Fruit fly (Drosophila melanogaster) whole organism, embryonic: ENCODE measurements around the gene Amacr.
A peak's percentile ranks its signal among the peaks of the same experiment; 100 is the strongest.

Experiments
- Atf6 ChIP-seq: fragments of 200-800 bp; sonication (Bioruptor generic); IDR thresholded peaks from 2 replicates; pipeline ENCODE4 v1.3.6; 2022; ENCODE audit warnings: missing biosample characterization, missing genetic modification characterization
- Awh ChIP-seq: fragments of 200-800 bp; sonication (Bioruptor generic); IDR thresholded peaks from 2 replicates; pipeline ENCODE4, ENCODE4 v1.3.6; 2022; ENCODE audit warnings: missing biosample characterization, missing genetic modification characterization
- CG10147 ChIP-seq: fragments of 200-800 bp; sonication (Bioruptor generic); optimal IDR thresholded peaks from 2 replicates; lab custom pipeline; 2019; ENCODE audit warnings: missing biosample characterization, mild to moderate bottlenecking, missing genetic modification characterization, moderate library complexity
- CG10543 ChIP-seq: fragments of 200-800 bp; sonication (Bioruptor generic); optimal IDR thresholded peaks from 3 replicates; lab custom pipeline; 2017; ENCODE audit warnings: missing biosample characterization, mild to moderate bottlenecking, missing genetic modification characterization, moderate library complexity
- CG12299 ChIP-seq: fragments of 200-800 bp; sonication (Bioruptor generic); optimal IDR thresholded peaks from 2 replicates; lab custom pipeline; 2018; ENCODE audit warnings: missing biosample characterization, mild to moderate bottlenecking, missing genetic modification characterization
- CG13287 ChIP-seq: fragments of 200-800 bp; sonication (Bioruptor generic); IDR thresholded peaks from 2 replicates; pipeline ENCODE4 v1.3.6; 2022; ENCODE audit warnings: missing biosample characterization, missing genetic modification characterization; ENCODE audit not compliant: partially characterized antibody
- CG13894 ChIP-seq: fragments of 200-800 bp; sonication (Bioruptor generic); optimal IDR thresholded peaks from 3 replicates; lab custom pipeline; 2018; ENCODE audit warnings: missing biosample characterization, mild to moderate bottlenecking, missing genetic modification characterization, moderate library complexity
- CG15269 ChIP-seq: fragments of 200-800 bp; sonication (Bioruptor generic); optimal IDR thresholded peaks from 2 replicates; lab custom pipeline; 2018; ENCODE audit warnings: missing biosample characterization, mild to moderate bottlenecking, missing genetic modification characterization, moderate library complexity
- CG15479 ChIP-seq: fragments of 200-800 bp; sonication (Bioruptor generic); optimal IDR thresholded peaks from 3 replicates; lab custom pipeline; 2019; ENCODE audit warnings: missing biosample characterization, mild to moderate bottlenecking, missing genetic modification characterization, moderate library complexity
- CG16779 ChIP-seq: fragments of 200-800 bp; sonication (Bioruptor generic); IDR thresholded peaks from 2 replicates; pipeline ENCODE4 v1.3.6; 2022; ENCODE audit warnings: missing biosample characterization, missing genetic modification characterization
- CG1792 ChIP-seq: fragments of 200-800 bp; sonication (Bioruptor generic); optimal IDR thresholded peaks from 2 replicates; lab custom pipeline; 2016; ENCODE audit warnings: missing biosample characterization, missing genetic modification characterization
- CG1832 ChIP-seq: fragments of 200-800 bp; sonication (Bioruptor generic); optimal IDR thresholded peaks from 2 replicates; lab custom pipeline; 2017; ENCODE audit warnings: missing biosample characterization, mild to moderate bottlenecking, missing genetic modification characterization, inconsistent platforms
- CG18599 ChIP-seq: fragments of 200-800 bp; sonication (Bioruptor generic); optimal IDR thresholded peaks from 3 replicates; lab custom pipeline; 2017; ENCODE audit warnings: missing biosample characterization, missing genetic modification characterization, mild to moderate bottlenecking, moderate library complexity, missing genetic modification reagents
- CG2712 ChIP-seq: fragments of 200-800 bp; optimal IDR thresholded peaks from 3 replicates; lab custom pipeline; 2019; ENCODE audit warnings: missing biosample characterization, mild to moderate bottlenecking, missing genetic modification characterization, moderate library complexity
- CG2875 ChIP-seq: fragments of 200-800 bp; sonication (Bioruptor generic); optimal IDR thresholded peaks from 2 replicates; lab custom pipeline; 2017; ENCODE audit warnings: missing biosample characterization, mild to moderate bottlenecking, missing genetic modification characterization, missing genetic modification reagents
- CG30403 ChIP-seq: fragments of 200-800 bp; sonication (Bioruptor generic); optimal IDR thresholded peaks from 3 replicates; lab custom pipeline; 2016; ENCODE audit warnings: missing biosample characterization, missing genetic modification characterization
- CG34376 ChIP-seq: fragments of 200-800 bp; sonication (Bioruptor generic); optimal IDR thresholded peaks from 2 replicates; lab custom pipeline; 2018; ENCODE audit warnings: missing biosample characterization, mild to moderate bottlenecking, missing genetic modification characterization
- CG34422 ChIP-seq: fragments of 200-800 bp; sonication (Bioruptor generic); IDR thresholded peaks from 3 replicates; pipeline ENCODE4 v1.3.6; 2022; ENCODE audit warnings: missing biosample characterization, missing genetic modification characterization
- CG4360 ChIP-seq: fragments of 200-800 bp; sonication (Bioruptor generic); IDR thresholded peaks from 2 replicates; pipeline ENCODE4 v1.3.6; 2022; ENCODE audit warnings: missing biosample characterization, missing genetic modification characterization
- CG6791 ChIP-seq: fragments of 200-800 bp; sonication (Bioruptor generic); IDR thresholded peaks from 3 replicates; pipeline ENCODE4 v1.3.6; 2022; ENCODE audit warnings: missing biosample characterization, missing genetic modification characterization; ENCODE audit not compliant: partially characterized antibody
- CG8478 ChIP-seq: fragments of >200 bp; optimal IDR thresholded peaks from 2 replicates; lab custom pipeline; 2018
- CG9727 ChIP-seq: fragments of 200-800 bp; sonication (Bioruptor generic); optimal IDR thresholded peaks from 3 replicates; lab custom pipeline; 2017; ENCODE audit warnings: missing biosample characterization, mild to moderate bottlenecking, missing genetic modification characterization
- CHES-1-like ChIP-seq: fragments of 200-800 bp; sonication (Bioruptor generic); optimal IDR thresholded peaks from 2 replicates; lab custom pipeline; 2016; ENCODE audit warnings: missing biosample characterization, missing genetic modification characterization
- Camta ChIP-seq: fragments of 200-800 bp; sonication (Bioruptor generic); optimal IDR thresholded peaks from 2 replicates; lab custom pipeline; 2016; ENCODE audit warnings: missing biosample characterization, missing genetic modification characterization
- Gug ChIP-seq: fragments of 200-800 bp; sonication (Bioruptor generic); IDR thresholded peaks from 4 replicates; pipeline ENCODE4 v1.3.6; 2022; ENCODE audit warnings: missing biosample characterization, missing genetic modification characterization
- Kr ChIP-seq: fragments of 200-800 bp; sonication (Bioruptor generic); optimal IDR thresholded peaks from 2 replicates; lab custom pipeline; 2017; ENCODE audit warnings: missing biosample characterization, mild to moderate bottlenecking, missing genetic modification characterization
- Mad ChIP-seq: fragments of 200-800 bp; sonication (Bioruptor generic); optimal IDR thresholded peaks from 2 replicates; lab custom pipeline; 2016; ENCODE audit warnings: missing biosample characterization, missing genetic modification characterization
- Med ChIP-seq: fragments of 200-800 bp; sonication (Bioruptor generic); peaks from one replicate; lab custom pipeline; 2016; ENCODE audit warnings: missing biosample characterization, missing genetic modification characterization, mild to moderate bottlenecking, inconsistent platforms, moderate library complexity
- NfI ChIP-seq: fragments of 200-800 bp; sonication (Bioruptor generic); optimal IDR thresholded peaks from 3 replicates; lab custom pipeline; 2018; ENCODE audit warnings: missing biosample characterization, mild to moderate bottlenecking, missing genetic modification characterization, moderate library complexity
- Trl ChIP-seq, 3 experiments: fragments of >200 bp in 2 of 3; fragments of 200-800 bp in 1 of 3; sonication (Bioruptor generic) in 1 of 3; optimal IDR thresholded peaks; 2 replicates in 1 of 3; 3 replicates in 2 of 3; lab custom pipeline; 2016 to 2017; ENCODE audit warnings: missing biosample characterization in 1 of 3, missing genetic modification characterization in 1 of 3
- crp ChIP-seq, 2 experiments: fragments of 200-800 bp; sonication (Bioruptor generic); optimal IDR thresholded peaks; 2 replicates in 1 of 2; 3 replicates in 1 of 2; lab custom pipeline; 2017; ENCODE audit warnings: missing biosample characterization in 2 of 2, missing genetic modification characterization in 2 of 2, mild to moderate bottlenecking in 1 of 2, moderate library complexity in 1 of 2
- gce ChIP-seq: fragments of 200-800 bp; sonication (Bioruptor generic); IDR thresholded peaks from 3 replicates; pipeline ENCODE4 v1.3.6; 2022; ENCODE audit warnings: missing biosample characterization, missing genetic modification characterization
- gro ChIP-seq: fragments of 200-800 bp; sonication (Bioruptor generic); optimal IDR thresholded peaks from 2 replicates; lab custom pipeline; 2016; ENCODE audit warnings: missing biosample characterization, missing genetic modification characterization
- lbe ChIP-seq: fragments of 200-800 bp; sonication (Bioruptor generic); optimal IDR thresholded peaks from 2 replicates; lab custom pipeline; 2016; ENCODE audit warnings: missing biosample characterization, mild to moderate bottlenecking, missing genetic modification characterization
- nerfin-1 ChIP-seq: fragments of 200-800 bp; sonication (Bioruptor generic); optimal IDR thresholded peaks from 3 replicates; lab custom pipeline; 2019; ENCODE audit warnings: missing biosample characterization, mild to moderate bottlenecking, missing genetic modification characterization, moderate library complexity
- nmo ChIP-seq: fragments of 200-800 bp; sonication (Bioruptor generic); optimal IDR thresholded peaks from 2 replicates; lab custom pipeline; 2018; ENCODE audit warnings: missing biosample characterization, mild to moderate bottlenecking, missing genetic modification characterization, moderate library complexity
- nom ChIP-seq: fragments of 200-800 bp; sonication (Bioruptor generic); optimal IDR thresholded peaks from 2 replicates; lab custom pipeline; 2017; ENCODE audit warnings: missing biosample characterization, missing genetic modification characterization, mild to moderate bottlenecking, moderate library complexity, missing genetic modification reagents
- pros ChIP-seq: fragments of 200-800 bp; sonication (Bioruptor generic); optimal IDR thresholded peaks from 3 replicates; lab custom pipeline; 2019; ENCODE audit warnings: missing biosample characterization, mild to moderate bottlenecking, missing genetic modification characterization, moderate library complexity
- rib ChIP-seq: fragments of 200-800 bp; sonication (Bioruptor generic); IDR thresholded peaks from 2 replicates; pipeline ENCODE4 v1.3.6; 2022; ENCODE audit warnings: missing biosample characterization, missing genetic modification characterization
- run ChIP-seq: fragments of 200-800 bp; sonication (Bioruptor generic); optimal IDR thresholded peaks from 3 replicates; lab custom pipeline; 2018; ENCODE audit warnings: missing biosample characterization, mild to moderate bottlenecking, missing genetic modification characterization
- sd ChIP-seq: fragments of 200-800 bp; sonication (Bioruptor generic); optimal IDR thresholded peaks from 3 replicates; lab custom pipeline; 2018; ENCODE audit warnings: missing biosample characterization, mild to moderate bottlenecking, missing genetic modification characterization, moderate library complexity
- sqz ChIP-seq: fragments of 200-800 bp; sonication (Bioruptor generic); optimal IDR thresholded peaks from 3 replicates; lab custom pipeline; 2018; ENCODE audit warnings: missing biosample characterization, mild to moderate bottlenecking, missing genetic modification characterization
- stwl ChIP-seq: fragments of 200-800 bp; sonication (Bioruptor generic); optimal IDR thresholded peaks from 3 replicates; lab custom pipeline; 2018; ENCODE audit warnings: missing biosample characterization, mild to moderate bottlenecking, missing genetic modification characterization, moderate library complexity
- tll ChIP-seq, 2 experiments: fragments of 200-800 bp in 1 of 2; fragments of >200 bp in 1 of 2; sonication (Bioruptor generic) in 1 of 2; optimal IDR thresholded peaks; 2 replicates each; lab custom pipeline; 2017 to 2019; ENCODE audit warnings: missing biosample characterization in 2 of 2, missing genetic modification characterization in 2 of 2, mild to moderate bottlenecking in 1 of 2, moderate library complexity in 1 of 2

The Amacr gene

DNA sequence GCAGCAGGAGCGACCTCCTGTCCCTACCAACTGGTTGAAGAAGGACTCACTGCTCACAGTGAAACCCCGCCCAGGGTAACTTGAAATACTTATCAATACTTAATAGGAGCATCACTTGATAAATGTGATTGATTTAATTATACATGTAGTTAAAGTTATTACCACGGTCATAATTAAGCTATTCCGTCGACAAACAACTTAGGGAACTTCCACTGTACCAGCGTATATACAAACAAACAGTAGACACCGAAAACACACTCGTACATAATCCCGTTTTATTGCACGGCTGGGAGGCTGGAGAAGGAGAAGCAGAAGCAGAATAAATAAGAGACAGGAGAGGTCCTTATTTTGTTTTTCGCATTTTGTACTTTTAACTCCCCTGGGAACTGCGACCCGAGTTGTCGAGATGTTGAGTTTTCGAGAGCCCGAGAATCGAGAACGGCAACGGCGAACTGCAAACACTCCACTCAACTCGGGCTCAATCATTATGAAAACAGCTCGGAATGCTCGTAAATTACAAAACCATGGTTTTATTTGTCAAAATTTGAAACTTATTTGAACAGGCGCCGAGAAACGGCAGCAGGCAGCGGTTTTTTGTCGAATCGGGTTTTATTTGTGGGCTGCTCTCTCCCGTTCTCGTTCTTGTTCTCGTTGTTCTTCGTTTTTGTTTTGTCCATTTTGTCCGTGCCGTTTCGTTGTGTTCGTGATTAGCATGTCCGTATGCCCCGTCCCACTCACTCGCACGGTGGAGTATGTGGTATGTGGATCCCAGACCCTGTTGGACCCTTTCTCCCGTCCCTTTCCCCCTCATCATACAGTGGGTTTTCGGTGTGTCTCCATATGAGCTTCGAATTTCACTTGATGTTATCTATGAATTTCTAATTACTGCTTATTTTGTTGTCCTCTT is 48.1 kb upstream of the Amacr start (continued):
- peak; percentile 77 for TF ChIP-seq CG2712
- TF ChIP-seq CG10147: peak; percentile 78
- TF ChIP-seq Atf6 (GFP tag; lab: Robert Waterston, UW): peak; percentile 83
- peak; percentile 88 for TF ChIP-seq gro (GFP tag; lab: Kevin White, UChicago)
- TF ChIP-seq, all 482 proteins: peak for 368

DNA sequence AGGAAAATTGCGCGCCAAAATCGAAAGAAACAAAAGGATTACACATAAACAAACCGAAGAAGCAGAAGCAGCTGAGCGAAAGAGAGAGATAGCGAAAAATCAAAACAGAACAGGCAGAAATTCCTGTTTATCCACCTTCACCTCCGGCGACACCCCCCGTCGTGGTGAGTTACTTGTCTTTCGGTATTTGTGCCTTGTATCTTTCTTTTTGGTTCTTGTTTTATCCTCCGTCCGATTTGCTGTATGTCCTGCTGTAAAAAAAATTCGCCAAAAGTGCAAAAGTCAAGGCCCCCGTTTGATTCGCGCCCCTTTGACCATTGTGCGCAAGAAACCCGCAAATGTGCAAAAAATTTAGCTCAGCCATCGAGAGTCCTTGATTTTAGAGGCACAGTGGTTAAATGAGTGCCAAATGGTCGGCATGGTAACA is 46.2 kb upstream of the Amacr start:
- TF ChIP-seq Med (peak; percentile 53), CG9727 (no peak), CG4360 (GFP tag; lab: Robert Waterston, UW) (no peak), CG15479 (GFP tag; lab: Kevin White, UChicago) (peak; percentile 70), gce (0 out of 3 replicates have a peak, but pooled peaks have one; percentile 4), rib (GFP tag; lab: Robert Waterston, UW) (0 out of 2 replicates have a peak, but pooled peaks have one; percentile 11), sd (tag; lab: Kevin White, UChicago) (peak; percentile 53), CG1832 (GFP tag; lab: Kevin White, UChicago) (peak; percentile 15), nerfin-1 (tag; lab: Kevin White, UChicago) (peak; percentile 92), sqz (GFP tag; lab: Kevin White, UChicago) (peak; percentile 26), run (tag; lab: Kevin White, UChicago) (no peak), CG13894 (tag; lab: Kevin White, UChicago) (peak; percentile 92), CG18599 (GFP tag; lab: Kevin White, UChicago) (peak; percentile 30), pros (GFP tag; lab: Kevin White, UChicago) (peak; percentile 32), tll (GFP tag; optimal IDR thresholded peaks at IDR 0.05; lab: Kevin White, UChicago) (peak in 1 of 2 experiments; percentile 57), CG34376 (GFP tag; lab: Kevin White, UChicago) (peak; percentile 2), crp (GFP tag; optimal IDR thresholded peaks at IDR 0.05; lab: Kevin White, UChicago) (no peak), Trl (optimal IDR thresholded peaks at IDR 0.05; lab: Kevin White, UChicago) (no peak), Trl (GFP tag; optimal IDR thresholded peaks at IDR 0.05; lab: Kevin White, UChicago) (no peak), Kr (GFP tag; lab: Kevin White, UChicago) (peak; percentile 40), stwl (tag; lab: Kevin White, UChicago) (peak; percentile 12), nom (GFP tag; lab: Kevin White, UChicago) (peak; percentile 62)

DNA sequence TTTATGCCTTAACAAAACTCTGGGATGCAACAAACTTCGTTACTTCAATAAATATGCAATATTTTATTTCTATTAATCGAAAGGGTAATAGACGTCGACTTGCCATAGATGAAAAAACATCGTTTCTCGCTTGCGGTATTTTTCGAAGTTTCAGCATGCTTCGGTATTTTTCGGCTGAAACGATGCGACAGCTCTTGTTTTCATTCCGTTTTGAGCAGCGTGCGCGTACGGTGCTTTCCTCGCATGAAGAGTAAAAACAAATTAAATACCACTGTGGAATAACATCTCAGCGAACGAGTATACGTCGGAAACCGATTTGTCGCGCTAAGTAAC is 45.3 kb upstream of the Amacr start, which contains the start of gene CG9328:
Gene CG9328, plus strand, starts transcription at position 201 of the 333 bp plus-strand sequence.
- peak; percentile 63; the same call in 2 of the 3 replicates for TF ChIP-seq CG6791 (GFP tag; lab: Robert Waterston, UW)
- TF ChIP-seq Gug (GFP tag; lab: Robert Waterston, UW): no peak
- TF ChIP-seq nmo: peak; percentile 5
- TF ChIP-seq CG13287: peak; percentile 41
- peak; percentile 48 for TF ChIP-seq CG15269 (tag; lab: Kevin White, UChicago)
- TF ChIP-seq Camta: peak; percentile 39
- peak; percentile 40 for TF ChIP-seq CG34376 (GFP tag; lab: Kevin White, UChicago)
- TF ChIP-seq CG1792 (GFP tag; lab: Kevin White, UChicago): no peak
- no peak for TF ChIP-seq Mad (GFP tag; lab: Kevin White, UChicago)
- TF ChIP-seq Awh (GFP tag; lab: Robert Waterston, UW): 0 out of 2 replicates have a peak, but pooled peaks have one; percentile 6
- TF ChIP-seq CG12299: peak; percentile 13
- peak; percentile 3 for TF ChIP-seq NfI (GFP tag; lab: Kevin White, UChicago)
- no peak; the same call in 1 of the 2 replicates for TF ChIP-seq CG16779
- peak; percentile 27 for TF ChIP-seq CG30403 (GFP tag; lab: Kevin White, UChicago)
- peak; percentile 59 for TF ChIP-seq lbe (GFP tag; lab: Kevin White, UChicago)
- TF ChIP-seq CG34422 (GFP tag; lab: Robert Waterston, UW): peak; percentile 67; the same call in 1 of the 3 replicates
- no peak for TF ChIP-seq CG8478
- TF ChIP-seq CG2875 (GFP tag; lab: Kevin White, UChicago): peak; percentile 47
- peak; percentile 38 for TF ChIP-seq CHES-1-like (GFP tag; lab: Kevin White, UChicago)
- peak; percentile 41 for TF ChIP-seq CG10543 (GFP tag; lab: Kevin White, UChicago)
